Worm (Caenorhabditis elegans): ENCODE measurements around the gene F18E3.12.

F18E3.12 gene

DNA sequence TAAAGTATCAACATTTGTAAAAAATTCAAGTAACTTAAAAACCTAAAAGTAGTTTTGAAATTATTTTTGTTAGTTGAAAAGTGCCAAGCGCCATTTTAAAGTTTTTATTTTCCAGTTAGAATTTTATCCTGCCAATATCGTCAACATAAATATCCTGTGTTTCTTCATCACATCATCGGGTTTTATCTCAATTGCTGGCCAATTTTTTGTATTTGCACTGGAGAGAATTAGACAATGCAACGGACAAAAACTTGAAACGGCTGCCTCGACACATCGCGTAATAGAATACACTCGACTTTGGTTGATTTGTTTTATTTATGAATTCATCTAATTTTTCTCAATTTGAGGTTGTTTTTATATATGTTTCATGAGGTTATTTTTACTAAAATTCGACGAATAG, 40.2 kb downstream of the F18E3.12 start, which contains the start of gene F25E5.2:
Gene F25E5.2, plus strand, starts transcription at position 301 of the 400 bp plus-strand sequence.
- TF ChIP-seq W03F9.2 (tag; optimal IDR thresholded peaks at IDR 0.05) = no peak
- TF ChIP-seq him-1 (tag; optimal IDR thresholded peaks at IDR 0.05) = no peak
- TF ChIP-seq dao-5 (tag; optimal IDR thresholded peaks at IDR 0.05) = no peak

ce11 chrV:7460898-7461297, 46.1 kb downstream of the F18E3.12 start, which contains the start of gene srh-92:
Gene srh-92, minus strand, starts transcription at chrV:7460998.
- TF ChIP-seq dao-5 (tag; optimal IDR thresholded peaks at IDR 0.05) (no peak), W03F9.2 (tag; optimal IDR thresholded peaks at IDR 0.05) (no peak), him-1 (tag; optimal IDR thresholded peaks at IDR 0.05) (no peak)

ce11 chrV:7464696-7465095, 49.9 kb downstream of the F18E3.12 start, which contains the start of gene srh-89:
Gene srh-89, minus strand, starts transcription at chrV:7464796.
- TF ChIP-seq him-1 (tag; optimal IDR thresholded peaks at IDR 0.05) (no peak), dao-5 (tag; optimal IDR thresholded peaks at IDR 0.05) (no peak), W03F9.2 (tag; optimal IDR thresholded peaks at IDR 0.05) (no peak)
